Worm (Caenorhabditis elegans): ENCODE data around the gene gcy-36.

The gcy-36 gene

DNA sequence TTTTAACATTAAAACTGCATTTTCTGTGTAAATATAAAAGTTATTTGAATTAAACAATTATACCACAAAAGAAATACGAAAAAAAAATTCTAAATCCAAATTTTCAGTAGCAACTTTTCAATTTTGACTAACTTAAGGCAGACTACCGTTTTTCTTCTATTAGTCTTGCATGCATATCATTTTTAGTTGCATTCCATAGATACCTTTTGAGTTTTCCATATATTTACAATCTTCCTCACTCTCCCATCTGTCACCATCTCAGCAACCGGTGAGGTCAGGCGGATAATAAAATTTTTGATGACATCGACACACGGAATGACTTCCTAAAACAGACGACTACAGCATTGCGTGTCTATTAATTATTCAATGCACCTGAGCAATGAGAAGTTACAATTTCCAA is at the start of gene gcy-36:
Gene gcy-36 (plus strand): TSS at position 301 of the 400 bp plus-strand sequence.
- TF ChIP-seq unc-62 (GFP tag; optimal IDR thresholded peaks at IDR 0.05 in 1 of 2) = peak in 1 of 2 experiments; percentile 60
- no peak for TF ChIP-seq unc-62 (tag; optimal IDR thresholded peaks at IDR 0.05)
- no peak for TF ChIP-seq lin-39 (tag; optimal IDR thresholded peaks at IDR 0.05)

DNA sequence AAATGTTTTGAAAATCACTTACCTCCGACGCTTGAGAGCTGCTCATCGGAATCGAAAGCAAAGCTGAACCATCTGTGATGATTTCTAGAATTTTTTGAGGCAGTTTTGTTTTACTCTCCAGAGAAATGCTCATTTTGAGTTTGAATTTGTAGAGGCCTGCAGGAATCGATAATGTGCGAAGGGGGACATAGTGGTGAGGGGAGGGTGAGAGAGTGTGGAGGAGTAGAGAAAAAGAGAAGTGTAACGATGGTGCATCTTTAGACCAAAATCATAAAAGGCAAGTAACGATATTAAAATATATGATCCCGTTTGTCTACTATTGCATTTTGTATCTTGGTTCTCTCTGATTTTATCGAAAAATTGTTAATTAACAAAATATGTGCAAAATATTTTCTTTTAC is 47.8 kb upstream of the gcy-36 start, which contains the start of gene blos-8:
Gene blos-8 (minus strand): TSS at position 216 of the 400 bp plus-strand sequence.
- TF ChIP-seq F26F4.8 (GFP tag; conservative IDR thresholded peaks at IDR 0.05) (no peak), ceh-28 (tag; optimal IDR thresholded peaks at IDR 0.05) (peak; percentile 2)

DNA sequence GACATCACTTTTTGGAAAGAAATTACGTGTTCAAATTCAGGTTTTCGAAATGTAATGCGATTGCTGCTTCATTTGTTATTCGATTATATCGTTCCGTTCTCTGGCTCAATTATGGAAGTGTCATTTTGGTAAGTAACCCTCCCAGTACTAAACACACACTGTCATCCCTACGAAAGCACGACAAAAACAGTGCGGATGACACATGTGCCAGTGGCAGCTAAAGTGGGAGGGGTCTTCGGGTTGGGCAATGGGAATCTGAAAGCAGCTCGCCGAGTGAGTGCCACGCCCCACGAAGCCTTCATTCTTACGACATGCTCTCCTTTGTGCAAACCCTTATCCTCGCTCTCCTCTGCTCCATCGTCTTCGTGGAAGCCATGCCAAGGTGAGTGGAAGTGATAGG is 45.3 kb upstream of the gcy-36 start, which contains the start of gene flp-32:
Gene flp-32 (plus strand): TSS at position 301 of the 400 bp plus-strand sequence.
- TF ChIP-seq unc-62 (GFP tag; optimal IDR thresholded peaks at IDR 0.05 in 1 of 2) (peak in 1 of 2 experiments; percentile 65), unc-62 (tag; optimal IDR thresholded peaks at IDR 0.05) (no peak), hlh-11 (tag; optimal IDR thresholded peaks at IDR 0.05) (no peak), nhr-48 (tag; optimal IDR thresholded peaks at IDR 0.05) (no peak)

DNA sequence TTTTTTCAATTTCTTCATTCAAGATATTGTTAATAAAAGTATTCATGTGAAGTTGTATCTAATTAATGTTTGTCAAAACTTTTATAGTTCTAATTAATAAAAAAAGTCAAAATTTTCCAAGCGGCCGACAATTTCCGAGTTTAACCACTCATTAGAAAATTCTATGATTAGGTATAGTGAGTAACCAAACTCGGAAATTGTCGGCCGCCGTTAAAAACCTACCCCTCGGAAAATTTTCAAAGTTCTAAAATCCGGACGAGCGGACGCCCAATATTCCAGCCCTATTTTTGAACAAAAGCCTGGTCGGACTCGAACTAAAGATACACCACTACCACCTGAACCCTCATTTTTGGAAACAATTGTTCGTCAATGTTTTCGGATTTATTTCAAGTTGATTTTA is 43.9 kb upstream of the gcy-36 start:
- TF ChIP-seq F26F4.8 (GFP tag; conservative IDR thresholded peaks at IDR 0.05) (no peak), nhr-28 (tag; optimal IDR thresholded peaks at IDR 0.05) (no peak), snpc-4 (tag; optimal IDR thresholded peaks at IDR 0.05) (no peak), T26A8.4 (GFP tag; IDR thresholded peaks at IDR 0.05) (no peak), Y75B8A.6 (GFP tag; IDR thresholded peaks at IDR 0.05) (no peak), fos-1 (tag; optimal IDR thresholded peaks at IDR 0.05) (no peak), dmd-8 (GFP tag; IDR thresholded peaks at IDR 0.05) (no peak), ceh-62 (tag; optimal IDR thresholded peaks at IDR 0.05) (no peak), madf-9 (GFP tag; conservative IDR thresholded peaks at IDR 0.05) (no peak), unc-62 (GFP tag; optimal IDR thresholded peaks at IDR 0.05 in 1 of 2) (no peak), unc-62 (tag; optimal IDR thresholded peaks at IDR 0.05) (no peak), spr-3 (GFP tag; optimal IDR thresholded peaks at IDR 0.05) (no peak), F37D6.2 (tag; optimal IDR thresholded peaks at IDR 0.05) (no peak), nhr-111 (GFP tag; optimal IDR thresholded peaks at IDR 0.05) (no peak), F49E8.2 (tag; optimal IDR thresholded peaks at IDR 0.05; ENCODE audit: borderline replicate concordance) (no peak), T20F7.1 (GFP tag; optimal IDR thresholded peaks at IDR 0.05) (no peak), php-3 (GFP tag; IDR thresholded peaks at IDR 0.05) (no peak), Y48G9A.11 (GFP tag; IDR thresholded peaks at IDR 0.05) (no peak), lim-7 (GFP tag; IDR thresholded peaks at IDR 0.05) (no peak), ceh-20 (GFP tag; IDR thresholded peaks at IDR 0.05) (no peak), nhr-25 (tag; optimal IDR thresholded peaks at IDR 0.05; ENCODE audit: borderline replicate concordance, insufficient read depth) (no peak)

DNA sequence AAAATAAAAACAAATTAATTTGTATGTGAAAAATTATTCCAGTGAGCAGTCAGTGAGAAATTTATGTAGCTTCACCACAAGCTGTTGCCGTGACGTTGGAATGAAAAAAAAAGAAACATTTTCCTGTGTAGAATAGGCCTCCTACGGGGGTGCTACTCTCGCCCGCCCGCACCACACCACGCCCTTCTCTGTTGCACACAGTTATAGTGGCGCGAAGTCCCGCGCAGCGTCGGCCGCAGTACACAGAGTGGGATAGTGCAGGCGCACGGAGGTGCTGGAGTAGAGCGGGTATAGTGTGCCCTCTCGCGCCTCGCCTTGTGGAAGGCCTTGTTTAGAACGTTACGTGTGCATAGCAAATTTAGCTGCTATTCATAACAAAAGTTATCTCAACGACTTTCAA is 40.0 kb upstream of the gcy-36 start:
- TF ChIP-seq hmg-1.1 (GFP tag; IDR thresholded peaks at IDR 0.05) (0 out of 2 replicates have a peak, but pooled peaks have one; percentile 7), snpc-4 (tag; optimal IDR thresholded peaks at IDR 0.05) (peak; percentile 40), set-16 (GFP tag; IDR thresholded peaks at IDR 0.05) (peak; percentile 73), attf-4 (tag; optimal IDR thresholded peaks at IDR 0.05) (no peak), unc-39 (tag; optimal IDR thresholded peaks at IDR 0.05) (no peak), nhr-42 (GFP tag; IDR thresholded peaks at IDR 0.05) (0 out of 2 replicates have a peak, but pooled peaks have one; percentile 16), ceh-20 (GFP tag; IDR thresholded peaks at IDR 0.05) (no peak), nhr-28 (tag; optimal IDR thresholded peaks at IDR 0.05) (no peak), daf-12 (tag; optimal IDR thresholded peaks at IDR 0.05) (no peak), daf-16 (GFP tag; optimal IDR thresholded peaks at IDR 0.05) (no peak), daf-16 (tag; optimal IDR thresholded peaks at IDR 0.05) (peak; percentile 7), ZK546.5 (tag; optimal IDR thresholded peaks at IDR 0.05) (no peak), ces-1 (GFP tag; optimal IDR thresholded peaks at IDR 0.05) (no peak), vab-7 (GFP tag; IDR thresholded peaks at IDR 0.05) (no peak)
